Fruit fly (Drosophila melanogaster) whole organism, embryonic: ENCODE results near the gene Pdfr.

Experiments used
- ATbp ChIP-seq: fragments of 200-800 bp; sonication (Bioruptor generic); optimal IDR thresholded peaks from 2 replicates; lab custom pipeline; 2017; ENCODE audit warnings: missing biosample characterization, mild to moderate bottlenecking, missing genetic modification characterization, missing genetic modification reagents
- B-H2 ChIP-seq: fragments of 200-800 bp; sonication (Bioruptor generic); optimal IDR thresholded peaks from 2 replicates; lab custom pipeline; 2018; ENCODE audit warnings: missing biosample characterization, mild to moderate bottlenecking, missing genetic modification characterization
- Bgb ChIP-seq: fragments of 200-800 bp; sonication (Bioruptor generic); IDR thresholded peaks from 2 replicates; pipeline ENCODE4 v1.3.6; 2022; ENCODE audit warnings: missing biosample characterization, missing genetic modification characterization; ENCODE audit not compliant: partially characterized antibody
- BtbVII ChIP-seq: fragments of 200-800 bp; sonication (Bioruptor generic); optimal IDR thresholded peaks from 3 replicates; lab custom pipeline; 2017; ENCODE audit warnings: missing biosample characterization, mild to moderate bottlenecking, missing genetic modification characterization
- CG1024 ChIP-seq: fragments of 200-800 bp; sonication (Bioruptor generic); IDR thresholded peaks from 2 replicates; pipeline ENCODE4 v1.3.6; 2022; ENCODE audit warnings: missing biosample characterization, missing genetic modification characterization
- CG11695 ChIP-seq: fragments of 200-800 bp; sonication (Bioruptor generic); IDR thresholded peaks from 3 replicates; pipeline ENCODE4 v1.3.6; 2022; ENCODE audit warnings: missing biosample characterization, missing genetic modification characterization
- CG13624 ChIP-seq: fragments of 200-800 bp; sonication (Bioruptor generic); optimal IDR thresholded peaks from 2 replicates; lab custom pipeline; 2016; ENCODE audit warnings: missing biosample characterization, missing genetic modification characterization
- CG15011 ChIP-seq: fragments of 200-800 bp; sonication (Bioruptor generic); optimal IDR thresholded peaks from 3 replicates; lab custom pipeline; 2018; ENCODE audit warnings: missing biosample characterization, mild to moderate bottlenecking, missing genetic modification characterization
- CG1603 ChIP-seq: fragments of 200-800 bp; sonication (Bioruptor generic); optimal IDR thresholded peaks from 2 replicates; lab custom pipeline; 2019; ENCODE audit warnings: missing biosample characterization, mild to moderate bottlenecking, missing genetic modification characterization, moderate library complexity
- CG16863 ChIP-seq: fragments of 200-800 bp; sonication (Bioruptor generic); optimal IDR thresholded peaks from 3 replicates; lab custom pipeline; 2016; ENCODE audit warnings: missing biosample characterization, missing genetic modification characterization
- CG17361 ChIP-seq: fragments of 200-800 bp; sonication (Bioruptor generic); IDR thresholded peaks from 3 replicates; pipeline ENCODE4 v1.3.6; 2022; ENCODE audit warnings: missing biosample characterization, missing genetic modification characterization
- CG17385 ChIP-seq: fragments of 200-800 bp; sonication (Bioruptor generic); optimal IDR thresholded peaks from 3 replicates; lab custom pipeline; 2018; ENCODE audit warnings: missing biosample characterization, mild to moderate bottlenecking, missing genetic modification characterization
- CG18599 ChIP-seq: fragments of 200-800 bp; sonication (Bioruptor generic); optimal IDR thresholded peaks from 3 replicates; lab custom pipeline; 2017; ENCODE audit warnings: missing biosample characterization, missing genetic modification characterization, mild to moderate bottlenecking, moderate library complexity, missing genetic modification reagents
- CG2875 ChIP-seq: fragments of 200-800 bp; sonication (Bioruptor generic); optimal IDR thresholded peaks from 2 replicates; lab custom pipeline; 2017; ENCODE audit warnings: missing biosample characterization, mild to moderate bottlenecking, missing genetic modification characterization, missing genetic modification reagents
- CG32532 ChIP-seq: fragments of 200-800 bp; sonication (Bioruptor generic); IDR thresholded peaks from 2 replicates; pipeline ENCODE4 v1.3.6; 2022; ENCODE audit warnings: missing biosample characterization, missing genetic modification characterization
- CG4360 ChIP-seq: fragments of 200-800 bp; sonication (Bioruptor generic); IDR thresholded peaks from 2 replicates; pipeline ENCODE4 v1.3.6; 2022; ENCODE audit warnings: missing biosample characterization, missing genetic modification characterization
- CG5953 ChIP-seq: fragments of 200-800 bp; sonication (Bioruptor generic); IDR thresholded peaks from 2 replicates; pipeline ENCODE4 v1.3.6; 2022; ENCODE audit warnings: missing biosample characterization, missing genetic modification characterization
- CG7556 ChIP-seq: fragments of 200-800 bp; sonication (Bioruptor generic); optimal IDR thresholded peaks from 2 replicates; lab custom pipeline; 2017; ENCODE audit warnings: missing biosample characterization, mild to moderate bottlenecking, missing genetic modification characterization
- CG7786 ChIP-seq: fragments of 200-800 bp; sonication (Bioruptor generic); optimal IDR thresholded peaks from 2 replicates; lab custom pipeline; 2016; ENCODE audit warnings: missing biosample characterization, missing genetic modification characterization
- CG7839 ChIP-seq: fragments of 200-800 bp; sonication (Bioruptor generic); optimal IDR thresholded peaks from 3 replicates; lab custom pipeline; 2018; ENCODE audit warnings: missing biosample characterization, mild to moderate bottlenecking, missing genetic modification characterization, moderate library complexity
- Dip2 ChIP-seq: fragments of 200-800 bp; sonication (Bioruptor generic); IDR thresholded peaks from 2 replicates; pipeline ENCODE4 v1.3.6; 2022; ENCODE audit warnings: missing biosample characterization, missing genetic modification characterization
- Dip3 ChIP-seq: fragments of 200-800 bp; sonication (Bioruptor generic); optimal IDR thresholded peaks from 3 replicates; lab custom pipeline; 2016; ENCODE audit warnings: missing biosample characterization, missing genetic modification characterization
- Dref ChIP-seq: fragments of 200-800 bp; sonication (Bioruptor generic); IDR thresholded peaks from 2 replicates; pipeline ENCODE4 v1.3.6; 2022; ENCODE audit warnings: missing biosample characterization, missing genetic modification characterization
- E2f2 ChIP-seq: fragments of 200-800 bp; sonication (Bioruptor generic); IDR thresholded peaks from 2 replicates; pipeline ENCODE4 v1.3.6; 2022; ENCODE audit warnings: missing biosample characterization, missing genetic modification characterization
- H15 ChIP-seq: fragments of 200-800 bp; sonication (Bioruptor generic); IDR thresholded peaks from 3 replicates; pipeline ENCODE4 v1.3.6; 2022; ENCODE audit warnings: missing biosample characterization, missing genetic modification characterization
- Hr51 ChIP-seq, 2 experiments: fragments of 200-800 bp; sonication (Bioruptor generic); optimal IDR thresholded peaks; 2 replicates in 1 of 2; 3 replicates in 1 of 2; lab custom pipeline; 2016 to 2018; ENCODE audit warnings: missing biosample characterization in 2 of 2, missing genetic modification characterization in 2 of 2, mild to moderate bottlenecking in 1 of 2, moderate library complexity in 1 of 2
- Hr78 ChIP-seq, 2 experiments: fragments of 200-800 bp in 1 of 2; fragments of >200 bp in 1 of 2; sonication (Bioruptor generic) in 1 of 2; optimal IDR thresholded peaks; 2 replicates each; lab custom pipeline; 2017 to 2019; ENCODE audit warnings: missing biosample characterization in 2 of 2, missing genetic modification characterization in 2 of 2, mild to moderate bottlenecking in 1 of 2, moderate library complexity in 1 of 2
- Kr ChIP-seq: fragments of 200-800 bp; sonication (Bioruptor generic); optimal IDR thresholded peaks from 2 replicates; lab custom pipeline; 2017; ENCODE audit warnings: missing biosample characterization, mild to moderate bottlenecking, missing genetic modification characterization
- Poxn ChIP-seq: fragments of 200-800 bp; sonication (Bioruptor generic); IDR thresholded peaks from 2 replicates; pipeline ENCODE4 v1.3.6; 2022; ENCODE audit warnings: missing biosample characterization, missing genetic modification characterization
- Sox102F ChIP-seq: fragments of 200-800 bp; sonication (Bioruptor generic); optimal IDR thresholded peaks from 2 replicates; lab custom pipeline; 2018; ENCODE audit warnings: missing biosample characterization, mild to moderate bottlenecking, missing genetic modification characterization, moderate library complexity
- Stat92E ChIP-seq, 3 experiments: fragments of >200 bp in 2 of 3; fragments of 200-800 bp in 1 of 3; sonication (Bioruptor generic) in 1 of 3; optimal IDR thresholded peaks; 2 replicates each; lab custom pipeline; 2017 to 2019; ENCODE audit warnings: missing biosample characterization in 3 of 3, missing genetic modification characterization in 3 of 3, mild to moderate bottlenecking in 1 of 3, moderate library complexity in 1 of 3
- TFAM ChIP-seq: fragments of 200-800 bp; sonication (Bioruptor generic); optimal IDR thresholded peaks from 2 replicates; lab custom pipeline; 2017; ENCODE audit warnings: missing biosample characterization, missing genetic modification characterization, inconsistent platforms
- Vsx1 ChIP-seq: fragments of 200-800 bp; sonication (Bioruptor generic); optimal IDR thresholded peaks from 2 replicates; lab custom pipeline; 2017; ENCODE audit warnings: missing biosample characterization, mild to moderate bottlenecking, missing genetic modification characterization, missing genetic modification reagents
- chn ChIP-seq: fragments of 200-800 bp; sonication (Bioruptor generic); optimal IDR thresholded peaks from 2 replicates; lab custom pipeline; 2016; ENCODE audit warnings: missing biosample characterization, missing genetic modification characterization
- croc ChIP-seq: fragments of 200-800 bp; sonication (Bioruptor generic); conservative IDR thresholded peaks from 3 replicates; pipeline ENCODE4 v1.3.6; 2022; ENCODE audit warnings: missing biosample characterization, missing genetic modification characterization
- ewg ChIP-seq: fragments of 200-800 bp; sonication (Bioruptor generic); optimal IDR thresholded peaks from 3 replicates; lab custom pipeline; 2017; ENCODE audit warnings: mild to moderate bottlenecking, missing biosample characterization, missing genetic modification reagents, missing genetic modification characterization
- gsb ChIP-seq: fragments of 200-800 bp; sonication (Bioruptor generic); IDR thresholded peaks from 2 replicates; pipeline ENCODE4 v1.3.6; 2022; ENCODE audit warnings: missing biosample characterization, missing genetic modification characterization
- ind ChIP-seq: fragments of 200-800 bp; sonication (Bioruptor generic); optimal IDR thresholded peaks from 3 replicates; lab custom pipeline; 2016; ENCODE audit warnings: missing biosample characterization, missing genetic modification characterization
- ken ChIP-seq: fragments of 200-800 bp; sonication (Bioruptor generic); IDR thresholded peaks from 3 replicates; pipeline ENCODE4 v1.3.6; 2022; ENCODE audit warnings: missing biosample characterization, missing genetic modification characterization
- luna ChIP-seq: fragments of 200-800 bp; sonication (Bioruptor generic); optimal IDR thresholded peaks from 2 replicates; lab custom pipeline; 2016; ENCODE audit warnings: missing biosample characterization, missing genetic modification characterization
- mam ChIP-seq: fragments of 200-800 bp; sonication (Bioruptor generic); optimal IDR thresholded peaks from 3 replicates; lab custom pipeline; 2016; ENCODE audit warnings: missing biosample characterization, missing genetic modification characterization
- onecut ChIP-seq: fragments of 200-800 bp; sonication (Bioruptor generic); IDR thresholded peaks from 2 replicates; pipeline ENCODE4 v1.3.6; 2022; ENCODE audit warnings: missing biosample characterization, missing genetic modification characterization
- otp ChIP-seq: fragments of 200-800 bp; sonication (Bioruptor generic); IDR thresholded peaks from 3 replicates; pipeline ENCODE4, ENCODE4 v1.3.6; 2022; ENCODE audit warnings: missing biosample characterization, missing genetic modification characterization
- schlank ChIP-seq: fragments of 200-800 bp; sonication (Bioruptor generic); optimal IDR thresholded peaks from 2 replicates; lab custom pipeline; 2018; ENCODE audit warnings: missing biosample characterization, mild to moderate bottlenecking, missing genetic modification characterization
- scrt ChIP-seq: fragments of 200-800 bp; sonication (Bioruptor generic); optimal IDR thresholded peaks from 2 replicates; lab custom pipeline; 2018; ENCODE audit warnings: missing biosample characterization, mild to moderate bottlenecking, missing genetic modification characterization, moderate library complexity
- toy ChIP-seq: fragments of 200-800 bp; sonication (Bioruptor generic); IDR thresholded peaks from 2 replicates; pipeline ENCODE4 v1.3.6; 2022; ENCODE audit warnings: missing biosample characterization, missing genetic modification characterization
- tup ChIP-seq: fragments of 200-800 bp; sonication (Bioruptor generic); optimal IDR thresholded peaks from 2 replicates; lab custom pipeline; 2016; ENCODE audit warnings: missing biosample characterization, mild to moderate bottlenecking, missing genetic modification characterization, moderate library complexity
- unpg ChIP-seq: fragments of 200-800 bp; sonication (Bioruptor generic); optimal IDR thresholded peaks from 3 replicates; lab custom pipeline; 2018; ENCODE audit warnings: missing biosample characterization, mild to moderate bottlenecking, missing genetic modification characterization, moderate library complexity
- zfh1 ChIP-seq: fragments of 200-800 bp; sonication (Bioruptor generic); IDR thresholded peaks from 3 replicates; pipeline ENCODE4 v1.3.6; 2022; ENCODE audit warnings: missing biosample characterization, missing genetic modification characterization

Pdfr gene

DNA sequence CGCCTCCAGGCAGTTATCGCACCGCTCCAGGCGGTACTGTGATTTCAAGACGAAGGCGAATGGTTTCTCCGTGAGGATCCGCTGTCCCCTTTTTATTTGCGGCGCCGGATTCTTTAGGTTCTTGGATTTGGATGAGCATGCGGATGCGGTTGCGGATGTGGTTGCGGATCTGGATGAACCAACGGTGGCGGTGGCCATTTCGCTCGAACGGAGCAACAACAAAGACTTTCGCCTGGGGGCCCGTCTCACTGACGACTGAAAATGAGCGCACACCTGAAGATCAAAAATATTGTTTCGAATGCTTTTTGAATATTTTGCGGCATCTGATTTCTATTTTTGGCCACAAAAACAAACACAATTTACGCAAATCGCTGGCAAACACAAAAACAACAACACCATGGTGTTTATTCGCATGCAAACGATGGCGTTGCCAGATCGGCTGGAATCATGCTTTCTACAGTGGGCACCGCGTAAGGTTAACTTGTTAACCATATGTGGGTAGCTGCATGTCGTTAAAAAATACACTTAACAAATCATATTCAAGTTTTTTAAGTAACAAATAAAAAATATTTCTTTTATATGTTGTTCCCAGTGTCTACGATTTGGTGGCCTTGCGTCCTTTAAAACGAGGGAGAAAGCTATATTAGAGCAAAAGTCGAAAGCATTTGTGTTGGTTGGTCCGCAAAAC is 56.6 kb downstream of the Pdfr start, which contains the start of gene Smyd3 (continued):
- TF ChIP-seq CG7839, result no peak
- peak; percentile 55 for TF ChIP-seq onecut (GFP tag; lab: Robert Waterston, UW)
- TF ChIP-seq Bgb (GFP tag; lab: Robert Waterston, UW), result peak; percentile 13; the same call in 1 of the 2 replicates
- peak; percentile 52; the same call in 1 of the 2 replicates for TF ChIP-seq gsb (GFP tag; lab: Robert Waterston, UW)
- peak; percentile 40 for TF ChIP-seq BtbVII (GFP tag; lab: Kevin White, UChicago)
- TF ChIP-seq luna (GFP tag; lab: Kevin White, UChicago), result peak; percentile 52
- TF ChIP-seq CG1603 (tag; lab: Kevin White, UChicago), result peak; percentile 73
- TF ChIP-seq ewg, result peak; percentile 50
- 0 out of 2 replicates have a peak, but pooled peaks have one; percentile 26 for TF ChIP-seq Dref (GFP tag; lab: Robert Waterston, UW)
- peak; percentile 82 for TF ChIP-seq Dip3 (GFP tag; lab: Kevin White, UChicago)
- TF ChIP-seq mam (GFP tag; lab: Kevin White, UChicago), result peak; percentile 88
- TF ChIP-seq CG17361 (GFP tag; lab: Robert Waterston, UW), result peak; percentile 66
- TF ChIP-seq CG5953 (GFP tag; lab: Robert Waterston, UW), result peak; percentile 78
- no peak for TF ChIP-seq Dip2 (GFP tag; lab: Robert Waterston, UW)
- peak; percentile 76; the same call in 2 of the 3 replicates for TF ChIP-seq H15
- no peak for TF ChIP-seq CG2875
- TF ChIP-seq CG32532 (GFP tag; lab: Robert Waterston, UW), result peak; percentile 89
- peak; percentile 62 for TF ChIP-seq ATbp
- TF ChIP-seq chn (GFP tag; lab: Kevin White, UChicago), result peak; percentile 76
- peak; percentile 58 for TF ChIP-seq CG7786 (GFP tag; lab: Kevin White, UChicago)
- peak; percentile 67 for TF ChIP-seq CG17385 (GFP tag; lab: Kevin White, UChicago)
- TF ChIP-seq CG4360 (GFP tag; lab: Robert Waterston, UW), result peak; percentile 86
- TF ChIP-seq zfh1 (GFP tag; lab: Robert Waterston, UW), result peak; percentile 87
- TF ChIP-seq TFAM (GFP tag; lab: Kevin White, UChicago), result no peak
- peak; percentile 53 for TF ChIP-seq tup (GFP tag; lab: Kevin White, UChicago)
- no peak; the same call in 2 of the 3 replicates for TF ChIP-seq croc (GFP tag; lab: Robert Waterston, UW)
- peak; percentile 60 for TF ChIP-seq CG1024 (GFP tag; lab: Robert Waterston, UW)
- no peak for TF ChIP-seq Stat92E (GFP tag; optimal IDR thresholded peaks at IDR 0.05; lab: Kevin White, UChicago)
- peak; percentile 80 for TF ChIP-seq unpg
- no peak for TF ChIP-seq Kr (GFP tag; lab: Kevin White, UChicago)
- peak; percentile 1 for TF ChIP-seq schlank (tag; lab: Kevin White, UChicago)
- peak; percentile 63 for TF ChIP-seq CG7556
- peak; percentile 67 for TF ChIP-seq E2f2 (GFP tag; lab: Robert Waterston, UW)
- TF ChIP-seq CG15011, result no peak
- TF ChIP-seq B-H2 (GFP tag; lab: Kevin White, UChicago), result peak; percentile 52
- TF ChIP-seq CG11695 (GFP tag; lab: Robert Waterston, UW), result peak; percentile 66
- peak; percentile 79 for TF ChIP-seq Sox102F
- peak; percentile 84 for TF ChIP-seq CG13624 (GFP tag; lab: Kevin White, UChicago)
- TF ChIP-seq Poxn (GFP tag; lab: Robert Waterston, UW), result no peak
- TF ChIP-seq Hr51 (GFP tag; optimal IDR thresholded peaks at IDR 0.05; lab: Kevin White, UChicago), result peak; percentile 70 to 77
- peak; percentile 75; the same call in 2 of the 3 replicates for TF ChIP-seq ken
- TF ChIP-seq scrt (GFP tag; lab: Kevin White, UChicago), result no peak
- TF ChIP-seq CG16863, result peak; percentile 58
- TF ChIP-seq Vsx1, result no peak
- TF ChIP-seq otp, result peak; percentile 84
- TF ChIP-seq CG18599 (GFP tag; lab: Kevin White, UChicago), result peak; percentile 84
- TF ChIP-seq ind (GFP tag; lab: Kevin White, UChicago), result peak; percentile 84
- no peak for TF ChIP-seq Hr78 (GFP tag; optimal IDR thresholded peaks at IDR 0.05; lab: Kevin White, UChicago)
- TF ChIP-seq toy (GFP tag; lab: Robert Waterston, UW), result no peak
